Fruit fly (Drosophila melanogaster) whole organism, prepupa: ENCODE results near the gene Mgat3.
A peak's percentile ranks its signal among the peaks of the same experiment; 100 is the strongest.
"Not testable (repeated sequence)": the region's sequence is repeated elsewhere in the genome, so short reads cannot be mapped to it uniquely, and the experiment has no call there.

Experiments used
- CG10631 ChIP-seq: fragments of 200-800 bp; sonication (Bioruptor generic); optimal IDR thresholded peaks from 2 replicates; lab custom pipeline; 2016; ENCODE audit warnings: missing biosample characterization, missing genetic modification characterization
- CG11294 ChIP-seq: fragments of 200-800 bp; sonication (Bioruptor generic); IDR thresholded peaks from 2 replicates; pipeline ENCODE4 v1.3.6; 2022; ENCODE audit warnings: missing biosample characterization, missing genetic modification characterization
- CG11762 ChIP-seq: fragments of 200-800 bp; sonication (Bioruptor generic); optimal IDR thresholded peaks from 3 replicates; lab custom pipeline; 2016; ENCODE audit warnings: missing biosample characterization, missing genetic modification characterization; ENCODE audit not compliant: insufficient read depth
- CG11902 ChIP-seq: fragments of 200-800 bp; sonication (Bioruptor generic); optimal IDR thresholded peaks from 3 replicates; lab custom pipeline; 2016; ENCODE audit warnings: missing biosample characterization, missing genetic modification characterization
- CG15336 ChIP-seq: fragments of 200-800 bp; sonication (Bioruptor generic); IDR thresholded peaks from 2 replicates; pipeline ENCODE4 v1.3.6; 2022; ENCODE audit warnings: missing biosample characterization, missing genetic modification characterization
- CG1621 ChIP-seq: fragments of 200-800 bp; sonication (Bioruptor generic); optimal IDR thresholded peaks from 3 replicates; lab custom pipeline; 2018; ENCODE audit warnings: missing biosample characterization, mild to moderate bottlenecking, missing genetic modification characterization
- CG16779 ChIP-seq: fragments of 200-800 bp; sonication (Bioruptor generic); optimal IDR thresholded peaks from 3 replicates; lab custom pipeline; 2017; ENCODE audit warnings: missing biosample characterization, mild to moderate bottlenecking, missing genetic modification characterization
- CG3032 ChIP-seq: fragments of 200-800 bp; optimal IDR thresholded peaks from 2 replicates; lab custom pipeline; 2019; ENCODE audit warnings: missing biosample characterization, mild to moderate bottlenecking, missing genetic modification characterization, moderate library complexity
- CG32006 ChIP-seq: fragments of 200-800 bp; sonication (Bioruptor generic); optimal IDR thresholded peaks from 3 replicates; lab custom pipeline; 2017; ENCODE audit warnings: missing biosample characterization, mild to moderate bottlenecking, missing genetic modification characterization
- CG34406 ChIP-seq: fragments of 200-800 bp; sonication (Bioruptor generic); optimal IDR thresholded peaks from 3 replicates; lab custom pipeline; 2016; ENCODE audit warnings: missing biosample characterization, missing genetic modification characterization
- CG4318 ChIP-seq: fragments of 200-800 bp; sonication (Bioruptor generic); optimal IDR thresholded peaks from 3 replicates; lab custom pipeline; 2017; ENCODE audit warnings: missing biosample characterization, mild to moderate bottlenecking, missing genetic modification characterization
- CG6792 ChIP-seq: fragments of 200-800 bp; sonication (Bioruptor generic); optimal IDR thresholded peaks from 3 replicates; lab custom pipeline; 2016; ENCODE audit warnings: missing biosample characterization, missing genetic modification characterization
- CG6854 ChIP-seq: fragments of 200-800 bp; sonication (Bioruptor generic); optimal IDR thresholded peaks from 2 replicates; lab custom pipeline; 2017; ENCODE audit warnings: missing biosample characterization, mild to moderate bottlenecking, missing genetic modification characterization
- CG7368 ChIP-seq: fragments of 200-800 bp; sonication (Bioruptor generic); optimal IDR thresholded peaks from 3 replicates; lab custom pipeline; 2016; ENCODE audit warnings: missing biosample characterization, missing genetic modification characterization
- CG8319 ChIP-seq: fragments of 200-800 bp; sonication (Bioruptor generic); optimal IDR thresholded peaks from 3 replicates; lab custom pipeline; 2016; ENCODE audit warnings: missing biosample characterization, missing genetic modification characterization
- Eip75B ChIP-seq: fragments of 200-800 bp; sonication (Bioruptor generic); optimal IDR thresholded peaks from 3 replicates; lab custom pipeline; 2016; ENCODE audit warnings: missing biosample characterization, missing genetic modification characterization
- Eip78C ChIP-seq: fragments of 200-800 bp; sonication (Bioruptor generic); peaks from one replicate; lab custom pipeline; 2016; ENCODE audit warnings: missing biosample characterization, missing genetic modification characterization
- Gug ChIP-seq: fragments of 200-800 bp; sonication (Bioruptor generic); IDR thresholded peaks from 2 replicates; pipeline ENCODE4 v1.3.6; 2022; ENCODE audit warnings: missing biosample characterization, missing genetic modification characterization
- Hr4 ChIP-seq: fragments of 200-800 bp; sonication (Bioruptor generic); optimal IDR thresholded peaks from 3 replicates; lab custom pipeline; 2016; ENCODE audit warnings: missing biosample characterization, missing genetic modification characterization
- OdsH ChIP-seq: fragments of 200-800 bp; sonication (Bioruptor generic); optimal IDR thresholded peaks from 3 replicates; lab custom pipeline; 2016; ENCODE audit warnings: missing biosample characterization, missing genetic modification characterization
- Smox ChIP-seq: fragments of 200-800 bp; sonication (Bioruptor generic); optimal IDR thresholded peaks from 3 replicates; lab custom pipeline; 2016; ENCODE audit warnings: missing biosample characterization, missing genetic modification characterization
- acj6 ChIP-seq: fragments of 200-800 bp; sonication (Bioruptor generic); optimal IDR thresholded peaks from 3 replicates; lab custom pipeline; 2016; ENCODE audit warnings: missing biosample characterization, missing genetic modification characterization
- cyc ChIP-seq: fragments of 200-800 bp; sonication (Bioruptor generic); optimal IDR thresholded peaks from 3 replicates; lab custom pipeline; 2016; ENCODE audit warnings: missing biosample characterization, missing genetic modification characterization
- dsx ChIP-seq: fragments of 200-800 bp; optimal IDR thresholded peaks from 3 replicates; lab custom pipeline; 2019; ENCODE audit warnings: missing biosample characterization, mild to moderate bottlenecking, missing genetic modification characterization, moderate library complexity; ENCODE audit not compliant: poor library complexity, severe bottlenecking
- eg ChIP-seq: fragments of 200-800 bp; sonication (Bioruptor generic); IDR thresholded peaks from 3 replicates; pipeline ENCODE4 v1.3.6; 2022; ENCODE audit warnings: missing biosample characterization, missing genetic modification characterization
- esn ChIP-seq: fragments of 200-800 bp; sonication (Bioruptor generic); optimal IDR thresholded peaks from 2 replicates; lab custom pipeline; 2016; ENCODE audit warnings: missing biosample characterization, mild to moderate bottlenecking, missing genetic modification characterization, moderate library complexity
- fd85E ChIP-seq: fragments of 200-800 bp; sonication (Bioruptor generic); optimal IDR thresholded peaks from 3 replicates; lab custom pipeline; 2016; ENCODE audit warnings: missing biosample characterization, missing genetic modification characterization
- fkh ChIP-seq: fragments of 200-800 bp; sonication (Bioruptor generic); optimal IDR thresholded peaks from 3 replicates; lab custom pipeline; 2017; ENCODE audit warnings: missing biosample characterization, mild to moderate bottlenecking, missing genetic modification characterization, moderate library complexity
- lz ChIP-seq: fragments of 200-800 bp; sonication (Bioruptor generic); optimal IDR thresholded peaks from 3 replicates; lab custom pipeline; 2016; ENCODE audit warnings: missing biosample characterization, missing genetic modification characterization
- svp ChIP-seq: fragments of 200-800 bp; sonication (Bioruptor generic); peaks from one replicate; lab custom pipeline; 2016; ENCODE audit warnings: missing biosample characterization, missing genetic modification characterization
- topi ChIP-seq: fragments of 200-800 bp; sonication (Bioruptor generic); optimal IDR thresholded peaks from 3 replicates; lab custom pipeline; 2016; ENCODE audit warnings: missing biosample characterization, missing genetic modification characterization

The Mgat3 gene

dm6 chr2L:13219281-13220092, 37.1 kb upstream of the Mgat3 start, which contains the start of the genes CG9426 and mRF1 (continued):
- no peak for TF ChIP-seq CG7368 (GFP tag; lab: Kevin White, UChicago)
- no peak for TF ChIP-seq Hr4 (GFP tag; lab: Kevin White, UChicago)
- no peak for TF ChIP-seq CG15336

DNA sequence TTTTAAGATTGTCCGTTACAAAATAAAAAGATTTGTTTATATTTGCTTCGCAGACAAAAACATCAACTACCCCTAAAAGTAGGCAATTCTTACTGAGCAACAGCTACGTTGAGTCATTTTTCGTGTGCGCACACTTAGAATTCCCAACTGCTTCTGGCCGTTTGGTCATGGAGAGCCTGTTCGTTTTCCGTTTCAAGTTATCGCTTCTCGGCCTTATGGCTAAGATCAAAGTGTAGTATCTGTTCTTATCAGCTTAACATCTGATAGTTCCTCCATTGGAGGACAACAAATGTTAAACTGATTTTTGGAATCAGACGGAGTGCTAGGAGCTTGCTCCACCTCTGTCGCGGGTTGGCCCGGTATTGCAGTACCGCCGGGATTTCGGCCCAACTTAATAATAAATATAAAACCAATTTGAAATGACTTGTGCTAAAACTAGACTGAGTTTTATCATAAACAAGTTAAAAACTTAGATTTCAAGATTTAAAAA, 33.3 kb upstream of the Mgat3 start:
- TF ChIP-seq CG15336 (peak; percentile 29; the same call in 1 of the 2 replicates), svp (peak; percentile 92), esn (peak; percentile 58), topi (peak; percentile 45), fkh (peak; percentile 34), lz (GFP tag; lab: Kevin White, UChicago) (peak; percentile 11), cyc (GFP tag; lab: Kevin White, UChicago) (peak; percentile 49), CG3032 (tag; lab: Kevin White, UChicago) (peak; percentile 9), Eip78C (GFP tag; lab: Kevin White, UChicago) (peak; percentile 78)

DNA sequence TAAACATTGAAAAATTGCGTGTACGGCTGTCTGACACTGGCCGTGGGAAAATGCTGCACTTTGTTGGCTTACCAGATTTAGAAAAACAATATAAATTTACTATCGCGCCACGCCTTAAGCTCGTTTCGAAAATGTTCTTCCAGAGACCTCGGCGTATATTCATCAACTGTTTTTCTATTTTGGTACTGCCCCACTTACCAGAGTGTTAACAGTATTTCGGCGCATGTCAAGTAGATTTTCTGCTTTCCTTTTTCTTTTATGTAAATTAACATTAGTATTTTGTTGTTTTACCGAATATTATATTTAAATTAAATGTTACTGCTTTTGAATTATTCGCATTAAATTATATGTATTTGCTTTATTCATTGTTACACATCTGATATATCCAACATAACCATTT, 32.6 kb upstream of the Mgat3 start, which contains the start of gene kek4:
kek4 (minus strand) TSS at position 341 of the 400 bp plus-strand sequence.
- TF ChIP-seq eg (GFP tag; lab: Robert Waterston, UW) (no peak), CG34406 (GFP tag; lab: Kevin White, UChicago) (no peak), CG8319 (no peak), CG1621 (tag; lab: Kevin White, UChicago) (no peak), CG32006 (GFP tag; lab: Kevin White, UChicago) (no peak), fkh (no peak), Smox (GFP tag; lab: Kevin White, UChicago) (no peak), acj6 (no peak), CG6792 (no peak)

DNA sequence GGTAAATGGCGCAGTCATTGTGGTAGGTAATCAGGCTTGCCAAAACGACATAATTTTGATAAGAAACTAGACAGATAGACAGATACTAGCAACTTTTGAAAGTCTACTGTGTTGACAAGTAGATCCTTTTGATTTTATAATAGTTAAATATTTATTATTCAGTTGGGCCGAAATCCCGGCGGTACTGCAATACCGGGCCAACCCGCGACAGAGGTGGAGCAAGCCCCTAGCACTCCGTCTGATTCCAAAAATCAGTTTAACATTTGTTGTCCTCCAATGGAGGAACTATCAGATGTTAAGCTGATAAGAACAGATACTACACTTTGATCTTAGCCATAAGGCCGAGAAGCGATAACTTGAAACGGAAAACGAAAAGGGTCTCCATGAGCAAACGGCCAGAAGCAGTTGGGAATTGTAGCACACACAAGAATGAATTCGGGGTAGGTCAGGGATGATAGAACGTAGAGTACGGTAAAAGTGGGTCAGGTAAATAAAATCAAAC, 29.4 kb upstream of the Mgat3 start, which contains the start of gene CG15482:
CG15482 (minus strand) TSS at position 51 of the 502 bp plus-strand sequence.
- TF ChIP-seq CG16779 (tag; lab: Kevin White, UChicago); dsx (GFP tag; lab: Kevin White, UChicago); CG1621 (tag; lab: Kevin White, UChicago): not testable (repeated sequence)

- TF ChIP-seq fd85E (GFP tag; lab: Kevin White, UChicago) (no peak), CG3032 (tag; lab: Kevin White, UChicago) (no peak), CG34406 (GFP tag; lab: Kevin White, UChicago) (no peak), Gug (GFP tag; lab: Robert Waterston, UW) (no peak), CG8319 (no peak), cyc (GFP tag; lab: Kevin White, UChicago) (no peak), CG10631 (no peak), CG1621 (tag; lab: Kevin White, UChicago) (no peak), CG6854 (no peak), CG11902 (GFP tag; lab: Kevin White, UChicago) (no peak), Eip78C (GFP tag; lab: Kevin White, UChicago) (no peak), CG11762 (no peak), Eip75B (no peak), CG11294 (no peak), OdsH (GFP tag; lab: Kevin White, UChicago) (no peak), CG4318 (GFP tag; lab: Kevin White, UChicago) (no peak)
Observed at dm6 chr2L:13206857-13207463, 24.6 kb upstream of the Mgat3 start.
